Worm (Caenorhabditis elegans): Measurements from ENCODE around the gene pfn-2.
A peak's percentile ranks its signal among the peaks of the same experiment; 100 is the strongest.

The pfn-2 gene

DNA sequence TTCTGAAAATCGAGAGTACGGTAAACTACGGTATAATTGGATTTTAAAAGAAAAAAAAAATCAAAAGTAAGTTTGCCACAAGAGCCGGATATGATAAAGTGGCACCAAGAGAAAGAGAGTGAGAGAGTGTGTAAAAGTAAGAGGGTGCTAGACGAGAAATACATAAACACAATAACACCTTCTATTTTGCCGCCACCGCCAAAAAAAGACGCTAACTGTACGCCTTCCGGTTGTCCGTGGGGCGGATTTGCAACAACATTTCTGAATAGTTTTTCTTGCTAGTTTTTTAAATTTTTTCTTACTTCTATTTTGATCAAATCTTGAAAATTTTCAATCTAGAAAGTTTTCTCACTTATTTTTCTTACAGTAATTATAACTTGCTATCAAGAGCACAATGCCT, 18.8 kb upstream of the pfn-2 start, which contains the start of gene F35C8.8:
Gene F35C8.8, minus strand, starts transcription at position 2 of the 400 bp plus-strand sequence.
- TF ChIP-seq mep-1 (tag; optimal IDR thresholded peaks at IDR 0.05) (no peak), ZK546.5 (tag; optimal IDR thresholded peaks at IDR 0.05) (no peak), ceh-32 (tag; optimal IDR thresholded peaks at IDR 0.05; ENCODE audit: poor library complexity) (no peak), ceh-82 (tag; optimal IDR thresholded peaks at IDR 0.05) (no peak), mes-2 (tag; optimal IDR thresholded peaks at IDR 0.05; ENCODE audit: poor library complexity, severe bottlenecking) (no peak), unc-130 (GFP tag; optimal IDR thresholded peaks at IDR 0.05) (no peak), spr-1 (tag; optimal IDR thresholded peaks at IDR 0.05) (no peak), madf-5 (GFP tag; IDR thresholded peaks at IDR 0.05) (no peak), nhr-6 (tag; optimal IDR thresholded peaks at IDR 0.05) (no peak), zip-11 (GFP tag; IDR thresholded peaks at IDR 0.05) (no peak), lir-3 (tag; optimal IDR thresholded peaks at IDR 0.05) (no peak), F26F4.8 (GFP tag; conservative IDR thresholded peaks at IDR 0.05) (no peak), daf-16 (GFP tag; optimal IDR thresholded peaks at IDR 0.05) (no peak), daf-16 (tag; optimal IDR thresholded peaks at IDR 0.05) (no peak), lin-39 (tag; optimal IDR thresholded peaks at IDR 0.05) (no peak), dmd-8 (GFP tag; IDR thresholded peaks at IDR 0.05) (no peak), lin-13 (GFP tag; optimal IDR thresholded peaks at IDR 0.05) (no peak), nhr-102 (tag; optimal IDR thresholded peaks at IDR 0.05) (no peak), ceh-62 (tag; optimal IDR thresholded peaks at IDR 0.05) (no peak)

DNA sequence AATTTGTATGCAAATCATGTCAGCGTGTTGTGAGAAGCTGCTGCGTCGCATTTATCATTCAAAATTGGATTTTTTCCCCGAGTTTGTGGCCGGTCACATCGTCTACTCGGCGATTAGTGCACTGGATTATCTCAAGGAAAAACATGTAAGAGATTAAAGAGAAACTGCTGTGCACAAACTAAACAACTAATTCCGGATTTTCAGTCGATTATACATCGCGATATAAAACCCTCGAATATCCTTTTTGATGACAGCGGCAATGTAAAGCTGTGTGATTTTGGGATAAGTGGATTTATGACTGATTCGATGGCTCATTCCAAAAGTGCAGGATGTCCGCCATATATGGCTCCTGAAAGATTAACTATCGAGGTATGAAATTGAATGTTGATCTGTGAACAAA, 16.7 kb upstream of the pfn-2 start:
- TF ChIP-seq ceh-28 (tag; optimal IDR thresholded peaks at IDR 0.05) (no peak), skn-1 (tag; optimal IDR thresholded peaks at IDR 0.05) (no peak), vab-7 (GFP tag; IDR thresholded peaks at IDR 0.05) (no peak), zag-1 (tag; optimal IDR thresholded peaks at IDR 0.05) (no peak), F44E2.7 (GFP tag; IDR thresholded peaks at IDR 0.05) (no peak), tra-1 (GFP tag; IDR thresholded peaks at IDR 0.05) (no peak), mxl-3 (GFP tag; optimal IDR thresholded peaks at IDR 0.05) (no peak), ces-1 (GFP tag; optimal IDR thresholded peaks at IDR 0.05) (no peak), nhr-76 (tag; optimal IDR thresholded peaks at IDR 0.05) (no peak), unc-130 (GFP tag; optimal IDR thresholded peaks at IDR 0.05) (no peak), zip-2 (tag; optimal IDR thresholded peaks at IDR 0.05) (no peak), ceh-82 (tag; optimal IDR thresholded peaks at IDR 0.05) (no peak), daf-16 (GFP tag; optimal IDR thresholded peaks at IDR 0.05) (no peak), daf-16 (tag; optimal IDR thresholded peaks at IDR 0.05) (no peak), jun-1 (tag; optimal IDR thresholded peaks at IDR 0.05) (no peak), dpl-1 (GFP tag; optimal IDR thresholded peaks at IDR 0.05) (no peak), nhr-48 (tag; optimal IDR thresholded peaks at IDR 0.05) (no peak), unc-39 (tag; optimal IDR thresholded peaks at IDR 0.05) (no peak), ceh-32 (tag; optimal IDR thresholded peaks at IDR 0.05; ENCODE audit: poor library complexity) (no peak), Y5F2A.4 (GFP tag; optimal IDR thresholded peaks at IDR 0.05) (no peak), Y48G9A.11 (GFP tag; IDR thresholded peaks at IDR 0.05) (no peak)

DNA sequence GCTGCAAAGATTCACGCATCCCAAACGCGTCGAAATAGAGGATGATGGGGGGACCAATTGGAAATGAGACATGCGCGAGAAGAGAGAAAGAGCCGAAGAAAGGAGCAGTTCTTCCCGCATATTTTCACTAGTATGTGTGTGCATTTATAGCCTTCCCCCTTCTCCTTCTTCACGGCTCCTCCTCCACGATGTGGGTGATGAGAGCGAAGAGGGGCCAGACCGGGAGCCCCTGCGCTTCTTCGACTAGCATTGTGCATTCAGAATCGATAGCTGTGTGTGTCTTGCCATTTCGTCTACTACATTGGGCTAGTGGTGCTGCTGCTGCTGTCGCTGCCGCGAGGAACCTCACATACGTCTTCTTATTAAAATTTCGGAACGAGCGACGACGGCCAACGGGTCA, 14.3 kb upstream of the pfn-2 start, which contains the start of gene jkk-1:
Gene jkk-1, plus strand, starts transcription at position 249 of the 400 bp plus-strand sequence.
- TF ChIP-seq zip-2 (tag; optimal IDR thresholded peaks at IDR 0.05) (no peak), daf-19 (GFP tag; conservative IDR thresholded peaks at IDR 0.05) (no peak), nhr-25 (tag; optimal IDR thresholded peaks at IDR 0.05; ENCODE audit: borderline replicate concordance, insufficient read depth) (no peak), zip-11 (GFP tag; IDR thresholded peaks at IDR 0.05) (no peak), unc-62 (GFP tag; optimal IDR thresholded peaks at IDR 0.05 in 1 of 2) (peak in 1 of 2 experiments; percentile 97), unc-62 (tag; optimal IDR thresholded peaks at IDR 0.05) (no peak), fkh-10 (GFP tag; optimal IDR thresholded peaks at IDR 0.05) (peak; percentile 78), mdl-1 (tag; optimal IDR thresholded peaks at IDR 0.05) (peak in 1 of 2 experiments; percentile 39), php-3 (GFP tag; IDR thresholded peaks at IDR 0.05) (no peak), gei-8 (GFP tag; optimal IDR thresholded peaks at IDR 0.05) (no peak), F26F4.8 (GFP tag; conservative IDR thresholded peaks at IDR 0.05) (no peak), ces-1 (GFP tag; optimal IDR thresholded peaks at IDR 0.05) (no peak), nhr-76 (tag; optimal IDR thresholded peaks at IDR 0.05) (no peak), tra-1 (GFP tag; IDR thresholded peaks at IDR 0.05) (no peak), ceh-62 (tag; optimal IDR thresholded peaks at IDR 0.05) (no peak), nhr-6 (tag; optimal IDR thresholded peaks at IDR 0.05) (no peak), lin-1 (GFP tag; IDR thresholded peaks at IDR 0.05) (no peak), aha-1 (tag) (peak; percentile 90), F44E2.7 (GFP tag; IDR thresholded peaks at IDR 0.05) (no peak), snpc-4 (tag; optimal IDR thresholded peaks at IDR 0.05) (no peak), lsy-2 (tag; optimal IDR thresholded peaks at IDR 0.05) (no peak), ceh-32 (tag; optimal IDR thresholded peaks at IDR 0.05; ENCODE audit: poor library complexity) (no peak), mxl-2 (GFP tag; conservative IDR thresholded peaks at IDR 0.05) (no peak), ztf-7 (tag; optimal IDR thresholded peaks at IDR 0.05) (no peak)

Measured in whole organism, L4 larva.